Fruit fly (Drosophila melanogaster) whole organism, embryonic: Measurements from ENCODE around the gene CG3505.

Experiments used
- Asciz ChIP-seq: fragments of 200-800 bp; sonication (Bioruptor generic); optimal IDR thresholded peaks from 2 replicates; lab custom pipeline; 2017; ENCODE audit warnings: missing biosample characterization, mild to moderate bottlenecking, missing genetic modification characterization, missing genetic modification reagents
- B-H1 ChIP-seq: fragments of 200-800 bp; sonication (Bioruptor generic); IDR thresholded peaks from 3 replicates; pipeline ENCODE4 v1.3.6; 2022; ENCODE audit warnings: missing biosample characterization, missing genetic modification characterization
- Blimp-1 ChIP-seq: fragments of 200-800 bp; sonication (Bioruptor generic); optimal IDR thresholded peaks from 3 replicates; lab custom pipeline; 2018; ENCODE audit warnings: missing biosample characterization, missing genetic modification characterization, mild to moderate bottlenecking, moderate library complexity, missing genetic modification reagents
- CG10979 ChIP-seq: fragments of 200-800 bp; sonication (Bioruptor generic); optimal IDR thresholded peaks from 2 replicates; lab custom pipeline; 2018; ENCODE audit warnings: missing biosample characterization, mild to moderate bottlenecking, missing genetic modification characterization, moderate library complexity
- CG12659 ChIP-seq: fragments of 200-800 bp; sonication (Bioruptor generic); optimal IDR thresholded peaks from 3 replicates; lab custom pipeline; 2017; ENCODE audit warnings: mild to moderate bottlenecking, missing biosample characterization, missing genetic modification reagents, missing genetic modification characterization
- CG14710 ChIP-seq: fragments of 200-800 bp; sonication (Bioruptor generic); optimal IDR thresholded peaks from 3 replicates; lab custom pipeline; 2019; ENCODE audit warnings: missing biosample characterization, mild to moderate bottlenecking, missing genetic modification characterization, moderate library complexity
- CG17361 ChIP-seq: fragments of 200-800 bp; sonication (Bioruptor generic); IDR thresholded peaks from 3 replicates; pipeline ENCODE4 v1.3.6; 2022; ENCODE audit warnings: missing biosample characterization, missing genetic modification characterization
- CG17612 ChIP-seq: fragments of 200-800 bp; sonication (Bioruptor generic); IDR thresholded peaks from 2 replicates; pipeline ENCODE4 v1.3.6; 2022; ENCODE audit warnings: missing biosample characterization, missing genetic modification characterization
- CG18011 ChIP-seq: fragments of 200-800 bp; sonication (Bioruptor generic); optimal IDR thresholded peaks from 2 replicates; lab custom pipeline; 2017; ENCODE audit warnings: missing biosample characterization, missing genetic modification characterization, mild to moderate bottlenecking, moderate library complexity, missing genotype
- CG2678 ChIP-seq: fragments of 200-800 bp; sonication (Bioruptor generic); optimal IDR thresholded peaks from 3 replicates; lab custom pipeline; 2019; ENCODE audit warnings: missing biosample characterization, mild to moderate bottlenecking, missing genetic modification characterization, moderate library complexity
- CG4730 ChIP-seq: fragments of 200-800 bp; sonication (Bioruptor generic); IDR thresholded peaks from 2 replicates; pipeline ENCODE4 v1.3.6; 2022; ENCODE audit warnings: missing biosample characterization, missing genetic modification characterization
- CG6254 ChIP-seq: fragments of 200-800 bp; sonication (Bioruptor generic); optimal IDR thresholded peaks from 3 replicates; lab custom pipeline; 2017; ENCODE audit warnings: mild to moderate bottlenecking, missing biosample characterization, missing genetic modification reagents, missing genetic modification characterization
- CG6683 ChIP-seq: fragments of 200-800 bp; sonication (Bioruptor generic); optimal IDR thresholded peaks from 2 replicates; lab custom pipeline; 2017; ENCODE audit warnings: missing biosample characterization, mild to moderate bottlenecking, missing genetic modification characterization, missing genetic modification reagents
- CG6765 ChIP-seq: fragments of 200-800 bp; sonication (Bioruptor generic); optimal IDR thresholded peaks from 3 replicates; lab custom pipeline; 2017; ENCODE audit warnings: missing biosample characterization, mild to moderate bottlenecking, missing genetic modification characterization
- CG7357 ChIP-seq: fragments of 200-800 bp; sonication (Bioruptor generic); IDR thresholded peaks from 3 replicates; pipeline ENCODE4 v1.3.6; 2022; ENCODE audit warnings: missing biosample characterization, missing genetic modification characterization
- CG7556 ChIP-seq: fragments of 200-800 bp; sonication (Bioruptor generic); optimal IDR thresholded peaks from 2 replicates; lab custom pipeline; 2017; ENCODE audit warnings: missing biosample characterization, mild to moderate bottlenecking, missing genetic modification characterization
- D19A ChIP-seq: fragments of 200-800 bp; optimal IDR thresholded peaks from 3 replicates; lab custom pipeline; 2019; ENCODE audit warnings: missing biosample characterization, mild to moderate bottlenecking, missing genetic modification characterization, moderate library complexity
- Dad ChIP-seq: fragments of 200-800 bp; sonication (Bioruptor generic); optimal IDR thresholded peaks from 3 replicates; lab custom pipeline; 2016; ENCODE audit warnings: missing biosample characterization, missing genetic modification characterization
- Ets65A ChIP-seq: fragments of 200-800 bp; sonication (Bioruptor generic); peaks from one replicate; lab custom pipeline; 2016; ENCODE audit warnings: missing biosample characterization, missing genetic modification characterization
- Ets97D ChIP-seq: fragments of 200-800 bp; sonication (Bioruptor generic); optimal IDR thresholded peaks from 3 replicates; lab custom pipeline; 2016; ENCODE audit warnings: missing biosample characterization, missing genetic modification characterization
- HHEX ChIP-seq: fragments of 200-800 bp; sonication (Bioruptor generic); optimal IDR thresholded peaks from 3 replicates; lab custom pipeline; 2017; ENCODE audit warnings: missing biosample characterization, mild to moderate bottlenecking, missing genetic modification characterization, missing genetic modification reagents
- Jarid2 ChIP-seq: fragments of 200-800 bp; sonication (Bioruptor generic); optimal IDR thresholded peaks from 3 replicates; lab custom pipeline; 2017; ENCODE audit warnings: mild to moderate bottlenecking, missing biosample characterization, missing genetic modification reagents, missing genetic modification characterization
- Med ChIP-seq: fragments of 200-800 bp; sonication (Bioruptor generic); peaks from one replicate; lab custom pipeline; 2016; ENCODE audit warnings: missing biosample characterization, missing genetic modification characterization, mild to moderate bottlenecking, inconsistent platforms, moderate library complexity
- Oli ChIP-seq: fragments of 200-800 bp; sonication (Bioruptor generic); optimal IDR thresholded peaks from 2 replicates; lab custom pipeline; 2018; ENCODE audit warnings: missing biosample characterization, mild to moderate bottlenecking, missing genetic modification characterization, moderate library complexity
- Xbp1 ChIP-seq: fragments of 200-800 bp; sonication (Bioruptor generic); optimal IDR thresholded peaks from 3 replicates; lab custom pipeline; 2016; ENCODE audit warnings: missing biosample characterization, mild to moderate bottlenecking, missing genetic modification characterization
- ara ChIP-seq: fragments of 200-800 bp; sonication (Bioruptor generic); IDR thresholded peaks from 2 replicates; pipeline ENCODE4 v1.3.6; 2022; ENCODE audit warnings: missing biosample characterization, missing genetic modification characterization
- cg ChIP-seq: fragments of 200-800 bp; sonication (Bioruptor generic); optimal IDR thresholded peaks from 3 replicates; lab custom pipeline; 2019; ENCODE audit warnings: missing biosample characterization, mild to moderate bottlenecking, missing genetic modification characterization, moderate library complexity
- chif ChIP-seq, 2 experiments: fragments of 200-800 bp; sonication (Bioruptor generic); optimal IDR thresholded peaks; 3 replicates each; lab custom pipeline; 2016; ENCODE audit warnings: missing biosample characterization in 2 of 2, missing genetic modification characterization in 2 of 2
- ci ChIP-seq: fragments of 200-800 bp; sonication (Bioruptor generic); IDR thresholded peaks from 3 replicates; pipeline ENCODE4 v1.3.6; 2022; ENCODE audit warnings: missing biosample characterization, missing genetic modification characterization
- crp ChIP-seq, 2 experiments: fragments of 200-800 bp; sonication (Bioruptor generic); optimal IDR thresholded peaks; 2 replicates in 1 of 2; 3 replicates in 1 of 2; lab custom pipeline; 2017; ENCODE audit warnings: missing biosample characterization in 2 of 2, missing genetic modification characterization in 2 of 2, mild to moderate bottlenecking in 1 of 2, moderate library complexity in 1 of 2
- dmrt11E ChIP-seq: fragments of 200-800 bp; sonication (Bioruptor generic); optimal IDR thresholded peaks from 3 replicates; lab custom pipeline; 2018; ENCODE audit warnings: missing biosample characterization, mild to moderate bottlenecking, missing genetic modification characterization, moderate library complexity
- dpn ChIP-seq, 2 experiments: fragments of 200-800 bp; sonication (Bioruptor generic); optimal IDR thresholded peaks; 3 replicates each; lab custom pipeline; 2016; ENCODE audit warnings: missing biosample characterization in 2 of 2, missing genetic modification characterization in 2 of 2
- exex ChIP-seq: fragments of 200-800 bp; sonication (Bioruptor generic); optimal IDR thresholded peaks from 4 replicates; lab custom pipeline; 2018; ENCODE audit warnings: missing biosample characterization, mild to moderate bottlenecking, missing genetic modification characterization, moderate library complexity
- gsb ChIP-seq: fragments of 200-800 bp; sonication (Bioruptor generic); IDR thresholded peaks from 2 replicates; pipeline ENCODE4 v1.3.6; 2022; ENCODE audit warnings: missing biosample characterization, missing genetic modification characterization
- hth ChIP-seq: fragments of >200 bp; optimal IDR thresholded peaks from 2 replicates; lab custom pipeline; 2017; ENCODE audit warnings: inconsistent platforms
- lola ChIP-seq, 3 experiments: fragments of >200 bp in 2 of 3; fragments of 200-800 bp in 1 of 3; sonication (Bioruptor generic) in 1 of 3; optimal IDR thresholded peaks; 2 replicates each; lab custom pipeline; 2017 to 2019; ENCODE audit warnings: missing biosample characterization in 3 of 3, missing genetic modification characterization in 3 of 3, mild to moderate bottlenecking in 1 of 3, moderate library complexity in 1 of 3
- p53 ChIP-seq: fragments of 200-800 bp; sonication (Bioruptor generic); optimal IDR thresholded peaks from 2 replicates; lab custom pipeline; 2016; ENCODE audit warnings: missing biosample characterization, missing genetic modification characterization
- ranshi ChIP-seq: fragments of 200-800 bp; sonication (Bioruptor generic); IDR thresholded peaks from 2 replicates; pipeline ENCODE4 v1.3.6; 2022; ENCODE audit warnings: missing biosample characterization, missing genetic modification characterization
- sens ChIP-seq: fragments of 200-800 bp; sonication (Bioruptor generic); peaks from one replicate; lab custom pipeline; 2016; ENCODE audit warnings: missing biosample characterization, missing genetic modification characterization
- slbo ChIP-seq: fragments of 200-800 bp; sonication (Bioruptor generic); IDR thresholded peaks from 2 replicates; pipeline ENCODE4 v1.3.6; 2022; ENCODE audit warnings: missing biosample characterization, missing genetic modification characterization
- slou ChIP-seq: fragments of 200-800 bp; sonication (Bioruptor generic); optimal IDR thresholded peaks from 3 replicates; lab custom pipeline; 2016; ENCODE audit warnings: missing biosample characterization, missing genetic modification characterization
- slp2 ChIP-seq: fragments of 200-800 bp; sonication (Bioruptor generic); optimal IDR thresholded peaks from 2 replicates; lab custom pipeline; 2016; ENCODE audit warnings: missing biosample characterization, missing genetic modification characterization
- ssp ChIP-seq: fragments of 200-800 bp; sonication (Bioruptor generic); IDR thresholded peaks from 2 replicates; pipeline ENCODE4 v1.3.6; 2022; ENCODE audit warnings: missing biosample characterization, missing genetic modification characterization
- stwl ChIP-seq: fragments of 200-800 bp; sonication (Bioruptor generic); optimal IDR thresholded peaks from 3 replicates; lab custom pipeline; 2018; ENCODE audit warnings: missing biosample characterization, mild to moderate bottlenecking, missing genetic modification characterization, moderate library complexity
- ttk ChIP-seq: fragments of 200-800 bp; sonication (Bioruptor generic); IDR thresholded peaks from 2 replicates; pipeline ENCODE4 v2.1.2; 2022; ENCODE audit warnings: missing biosample characterization, missing genetic modification characterization

The CG3505 gene

dm6 chr3R:14631911-14632310 lies 25.3 kb upstream of the CG3505 start:
- TF ChIP-seq Med (peak; percentile 52), lola (GFP tag; optimal IDR thresholded peaks at IDR 0.05; lab: Kevin White, UChicago) (peak in 1 of 3 experiments; percentile 2), sens (peak; percentile 75), D19A (tag; lab: Kevin White, UChicago) (peak; percentile 10), ranshi (GFP tag; lab: Robert Waterston, UW) (no peak), Oli (tag; lab: Kevin White, UChicago) (peak; percentile 2), slbo (no peak), Ets65A (GFP tag; lab: Kevin White, UChicago) (peak; percentile 4), exex (tag; lab: Kevin White, UChicago) (no peak), CG10979 (tag; lab: Kevin White, UChicago) (peak; percentile 20), CG7357 (no peak), CG14710 (tag; lab: Kevin White, UChicago) (peak; percentile 7), dmrt11E (tag; lab: Kevin White, UChicago) (peak; percentile 26), Blimp-1 (GFP tag; lab: Kevin White, UChicago) (peak; percentile 17)

- TF ChIP-seq p53 (GFP tag; lab: Kevin White, UChicago), result no peak
- no peak for TF ChIP-seq CG12659 (GFP tag; lab: Kevin White, UChicago)
- no peak for TF ChIP-seq crp (GFP tag; optimal IDR thresholded peaks at IDR 0.05; lab: Kevin White, UChicago)
- no peak for TF ChIP-seq ssp (GFP tag; lab: Robert Waterston, UW)
Measured at dm6 chr3R:14642463-14642862, 14.8 kb upstream of the CG3505 start, which contains the start of gene CG7886. Gene CG7886 (minus strand): TSS chr3R:14642563.

- TF ChIP-seq Jarid2 (GFP tag; lab: Kevin White, UChicago) (no peak), CG6765 (GFP tag; lab: Kevin White, UChicago) (peak; percentile 38), Ets97D (GFP tag; lab: Kevin White, UChicago) (no peak), HHEX (GFP tag; lab: Kevin White, UChicago) (no peak), ttk (GFP tag; lab: Robert Waterston, UW) (peak; percentile 10; the same call in 1 of the 2 replicates), chif (GFP tag; optimal IDR thresholded peaks at IDR 0.05; lab: Kevin White, UChicago) (peak; percentile 8 to 27), slp2 (GFP tag; lab: Kevin White, UChicago) (no peak), gsb (GFP tag; lab: Robert Waterston, UW) (no peak), B-H1 (GFP tag; lab: Robert Waterston, UW) (no peak), CG17361 (GFP tag; lab: Robert Waterston, UW) (no peak; the same call in 2 of the 3 replicates), CG6683 (no peak), dpn (GFP tag; optimal IDR thresholded peaks at IDR 0.05; lab: Kevin White, UChicago) (peak in 1 of 2 experiments; percentile 21), cg (GFP tag; lab: Kevin White, UChicago) (peak; percentile 72), Dad (no peak), CG18011 (peak; percentile 35), Med (peak; percentile 62), stwl (tag; lab: Kevin White, UChicago) (no peak), Asciz (GFP tag; lab: Kevin White, UChicago) (peak; percentile 24), CG7556 (GFP tag; lab: Kevin White, UChicago) (peak; percentile 43), Xbp1 (peak; percentile 31), ara (GFP tag; lab: Robert Waterston, UW) (0 out of 2 replicates have a peak, but pooled peaks have one; percentile 27), CG2678 (tag; lab: Kevin White, UChicago) (no peak), CG6254 (GFP tag; lab: Kevin White, UChicago) (peak; percentile 2), CG17612 (GFP tag; lab: Robert Waterston, UW) (no peak), ci (GFP tag; lab: Robert Waterston, UW) (0 out of 3 replicates have a peak, but pooled peaks have one; percentile 39), slou (GFP tag; lab: Kevin White, UChicago) (no peak), hth (lab: Kevin White, UChicago) (no peak), CG4730 (GFP tag; lab: Robert Waterston, UW) (no peak)
Measured at dm6 chr3R:14649307-14650239, 7.7 kb upstream of the CG3505 start.
